Worm (Caenorhabditis elegans) whole organism, L4/young adult: ENCODE results near the gene srw-127.

ENCODE experiments used
- W03F9.2 ChIP-seq: fragments of 150-350 bp; optimal IDR thresholded peaks from 2 replicates; lab custom pipeline; 2014; ENCODE audit warnings: missing biosample characterization, missing genetic modification characterization
- him-1 ChIP-seq: sonication (generic microtip); optimal IDR thresholded peaks from 2 replicates; lab custom pipeline; 2016; ENCODE audit warnings: missing genotype, missing genetic modification reagents, missing genetic modification characterization, missing compliant biosample characterization

ce11 chrV:7047512-7047911 lies 34.8 kb downstream of the srw-127 start, which contains the start of gene F20A1.8:
- no peak for TF ChIP-seq him-1 (tag; lab: Kevin White, UChicago)
- TF ChIP-seq W03F9.2 (tag; lab: Kevin White, UChicago), result no peak
